Worm (Caenorhabditis elegans) whole organism, L1 larva: ENCODE data around the gene F11E6.8.

Source experiments
- F16B12.6 ChIP-seq: fragments of 150-350 bp; optimal IDR thresholded peaks from 2 replicates; lab custom pipeline; 2014; ENCODE audit warnings: missing biosample characterization, missing genetic modification characterization
- aly-2 ChIP-seq: fragments of 150-350 bp; optimal IDR thresholded peaks from 2 replicates; lab custom pipeline; 2014; ENCODE audit warnings: missing biosample characterization, missing genetic modification characterization
- ama-1 ChIP-seq: fragments of 150-350 bp; optimal IDR thresholded peaks from 2 replicates; lab custom pipeline; 2014
- blmp-1 ChIP-seq: fragments of 150-350 bp; optimal IDR thresholded peaks from 2 replicates; lab custom pipeline; 2014; ENCODE audit warnings: missing biosample characterization, missing genetic modification characterization
- ceh-8 ChIP-seq: fragments of 200-800 bp; sonication (Bioruptor generic); optimal IDR thresholded peaks from 2 replicates; lab custom pipeline; 2018; ENCODE audit warnings: mild to moderate bottlenecking, missing genetic modification characterization, moderate library complexity, missing compliant biosample characterization
- ceh-88 ChIP-seq: fragments of 200-800 bp; sonication (Bioruptor generic); IDR thresholded peaks from 2 replicates; pipeline ENCODE4 v1.3.6; 2022; ENCODE audit warnings: missing genetic modification characterization, missing compliant biosample characterization
- ceh-90 ChIP-seq: sonication (generic microtip); optimal IDR thresholded peaks from 2 replicates; lab custom pipeline; 2016; ENCODE audit warnings: missing genetic modification characterization, missing compliant biosample characterization
- efl-1 ChIP-seq, 4 experiments: fragments of 150-350 bp; optimal IDR thresholded peaks in 3 of 4; peaks in 1 of 4; 1 replicate in 1 of 4; 2 replicates in 3 of 4; lab custom pipeline; 2014; ENCODE audit warnings: missing biosample characterization in 2 of 4, missing genetic modification characterization in 2 of 4, missing genetic modification reagents in 2 of 4
- elt-2 ChIP-seq: sonication (generic microtip); optimal IDR thresholded peaks from 2 replicates; lab custom pipeline; 2016; ENCODE audit warnings: missing genetic modification characterization, mild to moderate bottlenecking, inconsistent platforms, missing compliant biosample characterization, missing genetic modification reagents
- elt-3 ChIP-seq, 6 experiments: fragments of 150-350 bp in 1 of 6; sonication (generic microtip); optimal IDR thresholded peaks; 2 replicates each; lab custom pipeline; 2017 to 2018; ENCODE audit warnings: missing biosample characterization in 6 of 6, missing genetic modification characterization in 6 of 6, inconsistent platforms in 1 of 6
- fkh-10 ChIP-seq: sonication (generic microtip); optimal IDR thresholded peaks from 2 replicates; lab custom pipeline; 2017; ENCODE audit warnings: missing biosample characterization, missing genetic modification reagents, missing genetic modification characterization
- fkh-8 ChIP-seq: sonication (generic microtip); optimal IDR thresholded peaks from 2 replicates; lab custom pipeline; 2016; ENCODE audit warnings: mild to moderate bottlenecking, missing genetic modification characterization, missing compliant biosample characterization
- grh-1 ChIP-seq: fragments of 200-800 bp; sonication (Bioruptor generic); IDR thresholded peaks from 2 replicates; pipeline ENCODE4 v1.3.6; 2022; ENCODE audit warnings: missing genetic modification reagents, missing genetic modification characterization, missing compliant biosample characterization
- hlh-17 ChIP-seq: fragments of 200-800 bp; sonication (Bioruptor generic); optimal IDR thresholded peaks from 2 replicates; lab custom pipeline; 2018; ENCODE audit warnings: missing genetic modification characterization, mild to moderate bottlenecking, missing compliant biosample characterization, moderate library complexity, borderline replicate concordance
- hlh-4 ChIP-seq: sonication (generic microtip); optimal IDR thresholded peaks from 2 replicates; lab custom pipeline; 2016; ENCODE audit warnings: mild to moderate bottlenecking, missing genetic modification characterization, missing compliant biosample characterization
- hpl-2 ChIP-seq: fragments of 150-350 bp; optimal IDR thresholded peaks from 2 replicates; lab custom pipeline; 2014; ENCODE audit warnings: missing biosample characterization, missing genetic modification reagents, missing genetic modification characterization
- isw-1 ChIP-seq: fragments of 200-800 bp; sonication (Bioruptor generic); IDR thresholded peaks from 2 replicates; pipeline ENCODE4 v1.3.6; 2022; ENCODE audit warnings: missing genetic modification characterization, missing compliant biosample characterization
- lin-15B ChIP-seq: fragments of 150-350 bp; sonication (generic microtip); optimal IDR thresholded peaks from 3 replicates; lab custom pipeline; 2014; ENCODE audit warnings: missing biosample characterization, missing genetic modification characterization
- lin-35 ChIP-seq, 2 experiments: fragments of 150-350 bp; optimal IDR thresholded peaks; 2 replicates each; lab custom pipeline; 2014; ENCODE audit warnings: missing biosample characterization in 2 of 2, missing genetic modification characterization in 2 of 2, missing genetic modification reagents in 2 of 2
- mef-2 ChIP-seq: fragments of 150-350 bp; optimal IDR thresholded peaks from 2 replicates; lab custom pipeline; 2014; ENCODE audit warnings: missing biosample characterization, missing genetic modification characterization
- nhr-11 ChIP-seq: fragments of 150-350 bp; optimal IDR thresholded peaks from 2 replicates; lab custom pipeline; 2014; ENCODE audit warnings: missing biosample characterization, missing genetic modification characterization
- nhr-20 ChIP-seq: sonication (generic microtip); optimal IDR thresholded peaks from 2 replicates; lab custom pipeline; 2016; ENCODE audit warnings: mild to moderate bottlenecking, missing genetic modification characterization, missing compliant biosample characterization
- nhr-71 ChIP-seq: sonication (generic microtip); optimal IDR thresholded peaks from 2 replicates; lab custom pipeline; 2016; ENCODE audit warnings: mild to moderate bottlenecking, missing genetic modification characterization, moderate library complexity, missing compliant biosample characterization
- nhr-84 ChIP-seq: sonication (generic microtip); optimal IDR thresholded peaks from 2 replicates; lab custom pipeline; 2017; ENCODE audit warnings: missing biosample characterization, missing genetic modification characterization
- nhr-85 ChIP-seq: sonication (generic microtip); peaks from one replicate; lab custom pipeline; 2016; ENCODE audit warnings: missing genetic modification characterization, inconsistent platforms, missing compliant biosample characterization
- pag-3 ChIP-seq: sonication (generic microtip); optimal IDR thresholded peaks from 2 replicates; lab custom pipeline; 2017; ENCODE audit warnings: missing genetic modification characterization, mild to moderate bottlenecking, missing compliant biosample characterization, antibody characterized with exemption, borderline replicate concordance; ENCODE audit not compliant: insufficient read depth
- pax-3 ChIP-seq: fragments of 200-800 bp; sonication (Bioruptor generic); optimal IDR thresholded peaks from 2 replicates; lab custom pipeline; 2018; ENCODE audit warnings: mild to moderate bottlenecking, missing genetic modification characterization, moderate library complexity, missing compliant biosample characterization
- pqm-1 ChIP-seq: sonication (generic microtip); optimal IDR thresholded peaks from 3 replicates; lab custom pipeline; 2017; ENCODE audit warnings: missing biosample characterization, missing genetic modification characterization
- rnt-1 ChIP-seq: sonication (generic microtip); optimal IDR thresholded peaks from 2 replicates; lab custom pipeline; 2016; ENCODE audit warnings: mild to moderate bottlenecking, missing genetic modification characterization, moderate library complexity, missing compliant biosample characterization
- snpc-4 ChIP-seq: fragments of 150-350 bp; optimal IDR thresholded peaks from 2 replicates; lab custom pipeline; 2014; ENCODE audit warnings: missing biosample characterization, missing genetic modification characterization
- sptf-1 ChIP-seq: fragments of 150-350 bp; optimal IDR thresholded peaks from 2 replicates; lab custom pipeline; 2014; ENCODE audit warnings: missing biosample characterization, missing genetic modification characterization
- sup-37 ChIP-seq: fragments of 200-800 bp; sonication (Bioruptor generic); optimal IDR thresholded peaks from 2 replicates; lab custom pipeline; 2018; ENCODE audit warnings: mild to moderate bottlenecking, missing genetic modification characterization, missing compliant biosample characterization
- swsn-7 ChIP-seq: sonication (generic microtip); optimal IDR thresholded peaks from 2 replicates; lab custom pipeline; 2016; ENCODE audit warnings: missing genetic modification characterization, missing compliant biosample characterization
- tlp-1 ChIP-seq: fragments of 150-350 bp; optimal IDR thresholded peaks from 2 replicates; lab custom pipeline; 2014; ENCODE audit warnings: missing biosample characterization, missing genetic modification characterization
- unc-130 ChIP-seq: fragments of 150-350 bp; optimal IDR thresholded peaks from 2 replicates; lab custom pipeline; 2017; ENCODE audit warnings: missing biosample characterization, missing genetic modification characterization, inconsistent platforms
- unc-62 ChIP-seq: fragments of 150-350 bp; optimal IDR thresholded peaks from 2 replicates; lab custom pipeline; 2014; ENCODE audit warnings: missing biosample characterization, missing genetic modification reagents, missing genetic modification characterization
- xbp-1 ChIP-seq: sonication (generic microtip); optimal IDR thresholded peaks from 2 replicates; lab custom pipeline; 2016; ENCODE audit warnings: missing genetic modification characterization, missing compliant biosample characterization
- zag-1 ChIP-seq: fragments of 150-350 bp; optimal IDR thresholded peaks from 2 replicates; lab custom pipeline; 2014; ENCODE audit warnings: missing biosample characterization, missing genetic modification characterization
- ztf-11 ChIP-seq, 2 experiments: sonication (generic microtip); optimal IDR thresholded peaks; 2 replicates each; lab custom pipeline; 2016 to 2017; ENCODE audit warnings: missing genetic modification characterization in 2 of 2, missing biosample characterization in 1 of 2, missing compliant biosample characterization in 1 of 2

F11E6.8 gene

DNA sequence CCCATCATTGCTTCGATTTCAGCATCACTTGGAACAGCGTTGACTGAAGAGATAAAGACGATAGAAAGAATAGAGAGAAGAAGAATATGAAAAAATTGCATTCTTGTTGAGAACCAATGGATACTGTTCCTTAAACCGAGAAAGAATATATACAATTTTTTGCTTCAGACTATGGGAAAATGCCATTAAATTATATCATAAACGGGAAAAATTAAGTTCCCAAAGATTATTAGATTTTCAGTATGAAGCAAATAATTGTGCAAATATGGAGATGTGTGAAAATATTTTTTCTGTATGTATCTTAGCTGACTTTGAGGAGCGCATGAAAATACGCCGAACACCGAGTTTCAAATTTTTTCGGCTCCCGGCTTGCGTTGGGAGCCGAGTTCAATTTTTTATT, 42.9 kb downstream of the F11E6.8 start, which contains the start of gene T02D1.9 (continued):
- TF ChIP-seq sup-37, result no peak
- no peak for TF ChIP-seq lin-35 (GFP tag; optimal IDR thresholded peaks at IDR 0.05; lab: Kevin White, UChicago)

- TF ChIP-seq nhr-11 (no peak), lin-15B (tag; lab: Kevin White, UChicago) (no peak), tlp-1 (tag; lab: Kevin White, UChicago) (no peak), elt-2 (tag; lab: Kevin White, UChicago) (no peak), unc-130 (tag; lab: Kevin White, UChicago) (no peak), ceh-8 (GFP tag; lab: Kevin White, UChicago) (no peak), aly-2 (no peak)
Observed at ce11 chrIV:17407025-17407424, 43.3 kb downstream of the F11E6.8 start, which contains the start of gene T02D1.7. T02D1.7 (minus strand) TSS chrIV:17407125.

DNA sequence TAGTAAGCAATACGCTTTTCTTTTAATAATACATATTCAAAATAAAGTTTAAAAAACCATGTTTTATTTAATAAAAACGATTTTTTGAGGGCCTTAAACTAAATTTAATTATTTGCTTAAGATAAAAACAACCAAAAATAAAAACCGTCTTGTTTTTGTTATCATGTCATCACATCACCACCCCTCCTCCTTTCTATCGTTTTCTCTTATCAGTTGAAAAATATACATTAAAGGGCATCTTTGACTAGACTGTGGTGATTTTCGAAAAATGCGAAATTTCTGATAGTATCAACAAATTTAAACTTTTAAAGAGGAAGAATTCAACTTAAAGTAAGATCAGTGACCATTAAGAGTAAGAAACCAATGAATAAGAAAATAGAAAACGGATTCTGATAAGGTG, 44.2 kb downstream of the F11E6.8 start:
- TF ChIP-seq blmp-1 (tag; lab: Kevin White, UChicago) (peak; percentile 11), nhr-20 (tag; lab: Kevin White, UChicago) (peak; percentile 25), elt-2 (tag; lab: Kevin White, UChicago) (peak; percentile 64), unc-62 (GFP tag; lab: Kevin White, UChicago) (no peak)

DNA sequence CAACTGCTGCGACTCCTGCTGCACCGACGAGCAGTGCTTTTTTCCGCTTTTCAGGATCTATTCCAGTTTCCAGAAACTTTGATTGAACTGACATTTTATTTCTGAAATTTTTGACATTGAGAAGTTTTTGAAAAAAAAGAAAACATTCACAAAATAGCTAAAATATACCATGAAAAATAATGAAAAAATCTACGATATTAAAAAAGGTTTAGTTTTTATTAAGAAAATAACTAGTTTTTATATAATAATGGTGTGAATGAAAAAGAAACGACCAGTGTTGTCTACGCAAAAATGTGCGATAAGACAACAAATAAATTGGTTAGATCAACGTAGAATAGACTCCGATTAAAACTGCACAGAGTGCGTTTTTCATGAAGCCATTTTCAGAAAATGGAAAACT, 44.8 kb downstream of the F11E6.8 start, which contains the start of gene pmp-4:
TSS of gene pmp-4 (minus strand) at position 101 of the 400 bp plus-strand sequence.
- TF ChIP-seq nhr-71 (tag; lab: Kevin White, UChicago) (no peak), efl-1 (optimal IDR thresholded peaks at IDR 0.05; lab: Kevin White, UChicago) (no peak), efl-1 (GFP tag; optimal IDR thresholded peaks at IDR 0.05 in 1 of 2; lab: Kevin White, UChicago) (peak in 1 of 2 experiments; percentile 7)

ce11 chrIV:17399455-17399854, 50.9 kb downstream of the F11E6.8 start, which contains the start of gene T02D1.4:
T02D1.4 (plus strand) TSS chrIV:17399755.
- no peak for TF ChIP-seq hlh-17 (GFP tag; lab: Kevin White, UChicago)
- TF ChIP-seq ztf-11 (tag; optimal IDR thresholded peaks at IDR 0.05; lab: Kevin White, UChicago), result no peak
- no peak for TF ChIP-seq swsn-7 (tag; lab: Kevin White, UChicago)
- TF ChIP-seq fkh-10, result no peak
- no peak for TF ChIP-seq grh-1 (GFP tag; lab: Robert Waterston, UW)
- TF ChIP-seq pax-3 (tag; lab: Kevin White, UChicago), result peak; percentile 23
- no peak for TF ChIP-seq F16B12.6
- no peak for TF ChIP-seq nhr-84
- no peak for TF ChIP-seq hpl-2 (GFP tag; lab: Kevin White, UChicago)
- TF ChIP-seq ceh-90, result no peak
- no peak for TF ChIP-seq isw-1 (GFP tag; lab: Robert Waterston, UW)
- TF ChIP-seq nhr-71 (tag; lab: Kevin White, UChicago), result no peak
- peak; percentile 0 for TF ChIP-seq fkh-8 (tag; lab: Kevin White, UChicago)
- TF ChIP-seq snpc-4 (tag; lab: Kevin White, UChicago), result no peak
- no peak for TF ChIP-seq sptf-1 (tag; lab: Kevin White, UChicago)
- TF ChIP-seq, all 84 proteins: peak for 2

- TF ChIP-seq mef-2 (tag; lab: Kevin White, UChicago) (no peak), elt-3 (tag; optimal IDR thresholded peaks at IDR 0.05; lab: Kevin White, UChicago) (no peak), xbp-1 (tag; lab: Kevin White, UChicago) (no peak), lin-15B (tag; lab: Kevin White, UChicago) (no peak), ama-1 (lab: Kevin White, UChicago) (no peak), zag-1 (tag; lab: Kevin White, UChicago) (no peak), hlh-4 (tag; lab: Kevin White, UChicago) (no peak), sup-37 (no peak), pqm-1 (tag; lab: Kevin White, UChicago) (no peak), hlh-17 (GFP tag; lab: Kevin White, UChicago) (no peak), pag-3 (tag; lab: Kevin White, UChicago) (no peak), rnt-1 (tag; lab: Kevin White, UChicago) (no peak), nhr-11 (no peak), ceh-8 (GFP tag; lab: Kevin White, UChicago) (no peak), nhr-85 (no peak), ceh-88 (GFP tag; lab: Robert Waterston, UW) (no peak)
Observed at ce11 chrIV:17395910-17396309, 54.4 kb downstream of the F11E6.8 start, which contains the start of gene sru-15. sru-15 (plus strand) TSS chrIV:17396210.
